Fruit fly (Drosophila melanogaster) whole organism, embryonic: ENCODE data around the gene CG17344.

Experiments used
- Antp ChIP-seq: fragments of 200-800 bp; sonication (Bioruptor generic); optimal IDR thresholded peaks from 3 replicates; lab custom pipeline; 2016; ENCODE audit warnings: missing biosample characterization, missing genetic modification characterization
- Asciz ChIP-seq: fragments of 200-800 bp; sonication (Bioruptor generic); optimal IDR thresholded peaks from 2 replicates; lab custom pipeline; 2017; ENCODE audit warnings: missing biosample characterization, mild to moderate bottlenecking, missing genetic modification characterization, missing genetic modification reagents
- CG10274 ChIP-seq: fragments of 200-800 bp; sonication (Bioruptor generic); optimal IDR thresholded peaks from 3 replicates; lab custom pipeline; 2017; ENCODE audit warnings: missing biosample characterization, mild to moderate bottlenecking, missing genetic modification characterization
- CG10431 ChIP-seq: fragments of 200-800 bp; sonication (Bioruptor generic); optimal IDR thresholded peaks from 3 replicates; lab custom pipeline; 2018; ENCODE audit warnings: missing biosample characterization, mild to moderate bottlenecking, missing genetic modification characterization
- CG10462 ChIP-seq: fragments of 200-800 bp; sonication (Bioruptor generic); optimal IDR thresholded peaks from 2 replicates; lab custom pipeline; 2016; ENCODE audit warnings: missing biosample characterization, missing genetic modification characterization
- CG12219 ChIP-seq: fragments of 200-800 bp; sonication (Bioruptor generic); optimal IDR thresholded peaks from 3 replicates; lab custom pipeline; 2018; ENCODE audit warnings: missing biosample characterization, mild to moderate bottlenecking, missing genetic modification characterization
- CG12659 ChIP-seq: fragments of 200-800 bp; sonication (Bioruptor generic); optimal IDR thresholded peaks from 3 replicates; lab custom pipeline; 2017; ENCODE audit warnings: mild to moderate bottlenecking, missing biosample characterization, missing genetic modification reagents, missing genetic modification characterization
- CG12744 ChIP-seq: fragments of 200-800 bp; sonication (Bioruptor generic); optimal IDR thresholded peaks from 2 replicates; lab custom pipeline; 2016; ENCODE audit warnings: missing biosample characterization, missing genetic modification characterization
- CG12769 ChIP-seq: fragments of 200-800 bp; sonication (Bioruptor generic); optimal IDR thresholded peaks from 2 replicates; lab custom pipeline; 2019; ENCODE audit warnings: missing biosample characterization, mild to moderate bottlenecking, missing genetic modification characterization, moderate library complexity
- CG14050 ChIP-seq: fragments of 200-800 bp; sonication (Bioruptor generic); IDR thresholded peaks from 3 replicates; pipeline ENCODE4 v1.3.6; 2022; ENCODE audit warnings: missing biosample characterization, missing genetic modification characterization
- CG14710 ChIP-seq: fragments of 200-800 bp; sonication (Bioruptor generic); optimal IDR thresholded peaks from 3 replicates; lab custom pipeline; 2019; ENCODE audit warnings: missing biosample characterization, mild to moderate bottlenecking, missing genetic modification characterization, moderate library complexity
- CG14860 ChIP-seq: fragments of 200-800 bp; sonication (Bioruptor generic); IDR thresholded peaks from 3 replicates; pipeline ENCODE4 v1.3.6; 2022; ENCODE audit warnings: missing biosample characterization, missing genetic modification characterization; ENCODE audit not compliant: partially characterized antibody
- CG15479 ChIP-seq: fragments of 200-800 bp; sonication (Bioruptor generic); optimal IDR thresholded peaks from 3 replicates; lab custom pipeline; 2019; ENCODE audit warnings: missing biosample characterization, mild to moderate bottlenecking, missing genetic modification characterization, moderate library complexity
- CG17829 ChIP-seq: fragments of 200-800 bp; optimal IDR thresholded peaks from 2 replicates; lab custom pipeline; 2019; ENCODE audit warnings: missing biosample characterization, mild to moderate bottlenecking, missing genetic modification characterization, moderate library complexity
- CG18619 ChIP-seq: fragments of 200-800 bp; sonication (Bioruptor generic); optimal IDR thresholded peaks from 3 replicates; lab custom pipeline; 2017; ENCODE audit warnings: missing biosample characterization, mild to moderate bottlenecking, missing genetic modification characterization
- CG2202 ChIP-seq: fragments of 200-800 bp; sonication (Bioruptor generic); optimal IDR thresholded peaks from 2 replicates; lab custom pipeline; 2018; ENCODE audit warnings: missing biosample characterization, mild to moderate bottlenecking, missing genetic modification characterization
- CG31224 ChIP-seq: fragments of 200-800 bp; sonication (Bioruptor generic); IDR thresholded peaks from 2 replicates; pipeline ENCODE4 v1.3.6; 2022; ENCODE audit warnings: missing biosample characterization, missing genetic modification characterization
- CG31441 ChIP-seq: fragments of 200-800 bp; sonication (Bioruptor generic); IDR thresholded peaks from 2 replicates; pipeline ENCODE4 v1.3.6; 2022; ENCODE audit warnings: missing biosample characterization, missing genetic modification characterization
- CG32532 ChIP-seq: fragments of 200-800 bp; sonication (Bioruptor generic); IDR thresholded peaks from 2 replicates; pipeline ENCODE4 v1.3.6; 2022; ENCODE audit warnings: missing biosample characterization, missing genetic modification characterization
- CG3847 ChIP-seq: fragments of 200-800 bp; sonication (Bioruptor generic); IDR thresholded peaks from 2 replicates; pipeline ENCODE4 v1.3.6; 2022; ENCODE audit warnings: missing biosample characterization, missing genetic modification characterization
- CG6765 ChIP-seq: fragments of 200-800 bp; sonication (Bioruptor generic); optimal IDR thresholded peaks from 3 replicates; lab custom pipeline; 2017; ENCODE audit warnings: missing biosample characterization, mild to moderate bottlenecking, missing genetic modification characterization
- CG7357 ChIP-seq: fragments of 200-800 bp; sonication (Bioruptor generic); IDR thresholded peaks from 3 replicates; pipeline ENCODE4 v1.3.6; 2022; ENCODE audit warnings: missing biosample characterization, missing genetic modification characterization
- CG7987 ChIP-seq: fragments of 200-800 bp; sonication (Bioruptor generic); optimal IDR thresholded peaks from 2 replicates; lab custom pipeline; 2018; ENCODE audit warnings: missing biosample characterization, mild to moderate bottlenecking, missing genetic modification characterization, moderate library complexity
- CG9215 ChIP-seq: fragments of 200-800 bp; sonication (Bioruptor generic); IDR thresholded peaks from 2 replicates; pipeline ENCODE4 v1.3.6; 2022; ENCODE audit warnings: missing biosample characterization, missing genetic modification characterization
- CG9437 ChIP-seq: fragments of 200-800 bp; sonication (Bioruptor generic); optimal IDR thresholded peaks from 2 replicates; lab custom pipeline; 2018; ENCODE audit warnings: missing biosample characterization, mild to moderate bottlenecking, missing genetic modification characterization
- Camta ChIP-seq: fragments of 200-800 bp; sonication (Bioruptor generic); optimal IDR thresholded peaks from 2 replicates; lab custom pipeline; 2016; ENCODE audit warnings: missing biosample characterization, missing genetic modification characterization
- Fer1 ChIP-seq: fragments of 200-800 bp; sonication (Bioruptor generic); optimal IDR thresholded peaks from 2 replicates; lab custom pipeline; 2017; ENCODE audit warnings: missing biosample characterization, mild to moderate bottlenecking, missing genetic modification characterization
- Lpt ChIP-seq: fragments of >200 bp; optimal IDR thresholded peaks from 2 replicates; lab custom pipeline; 2018; ENCODE audit warnings: missing biosample characterization, missing genetic modification characterization
- Med ChIP-seq: fragments of 200-800 bp; sonication (Bioruptor generic); peaks from one replicate; lab custom pipeline; 2016; ENCODE audit warnings: missing biosample characterization, missing genetic modification characterization, mild to moderate bottlenecking, inconsistent platforms, moderate library complexity
- Meics ChIP-seq: fragments of 200-800 bp; sonication (Bioruptor generic); optimal IDR thresholded peaks from 2 replicates; lab custom pipeline; 2017; ENCODE audit warnings: missing biosample characterization, mild to moderate bottlenecking, missing genetic modification characterization
- Nf-YC ChIP-seq: fragments of 200-800 bp; optimal IDR thresholded peaks from 3 replicates; lab custom pipeline; 2019; ENCODE audit warnings: missing biosample characterization, mild to moderate bottlenecking, missing genetic modification characterization, moderate library complexity
- Six4 ChIP-seq: fragments of 200-800 bp; sonication (Bioruptor generic); optimal IDR thresholded peaks from 2 replicates; lab custom pipeline; 2016; ENCODE audit warnings: missing biosample characterization, missing genetic modification characterization
- Trl ChIP-seq, 3 experiments: fragments of >200 bp in 2 of 3; fragments of 200-800 bp in 1 of 3; sonication (Bioruptor generic) in 1 of 3; optimal IDR thresholded peaks; 2 replicates in 1 of 3; 3 replicates in 2 of 3; lab custom pipeline; 2016 to 2017; ENCODE audit warnings: missing biosample characterization in 1 of 3, missing genetic modification characterization in 1 of 3
- amos ChIP-seq: fragments of 200-800 bp; sonication (Bioruptor generic); IDR thresholded peaks from 2 replicates; pipeline ENCODE4 v1.3.6; 2022; ENCODE audit warnings: missing biosample characterization, missing genetic modification characterization; ENCODE audit not compliant: partially characterized antibody
- fd102C ChIP-seq: fragments of 200-800 bp; sonication (Bioruptor generic); optimal IDR thresholded peaks from 2 replicates; lab custom pipeline; 2018; ENCODE audit warnings: missing biosample characterization, mild to moderate bottlenecking, missing genetic modification characterization, moderate library complexity
- fd64A ChIP-seq: fragments of 200-800 bp; sonication (Bioruptor generic); optimal IDR thresholded peaks from 3 replicates; lab custom pipeline; 2018; ENCODE audit warnings: missing biosample characterization, mild to moderate bottlenecking, missing genetic modification characterization
- grn ChIP-seq: fragments of 200-800 bp; sonication (Bioruptor generic); optimal IDR thresholded peaks from 3 replicates; lab custom pipeline; 2017; ENCODE audit warnings: missing biosample characterization, missing genetic modification characterization
- hkb ChIP-seq, 2 experiments: fragments of 200-800 bp in 1 of 2; fragments of >200 bp in 1 of 2; sonication (Bioruptor generic) in 1 of 2; IDR thresholded peaks in 1 of 2; optimal IDR thresholded peaks in 1 of 2; 2 replicates each; pipeline versions ENCODE4 v1.3.6 to Lab custom; 2017 to 2022; ENCODE audit warnings: missing biosample characterization in 1 of 2, missing genetic modification characterization in 1 of 2
- inv ChIP-seq: fragments of 200-800 bp; sonication (Bioruptor generic); IDR thresholded peaks from 2 replicates; pipeline ENCODE4 v1.3.6; 2022; ENCODE audit warnings: missing biosample characterization, missing genetic modification characterization; ENCODE audit not compliant: partially characterized antibody
- pfk ChIP-seq: fragments of 200-800 bp; sonication (Bioruptor generic); optimal IDR thresholded peaks from 2 replicates; lab custom pipeline; 2018; ENCODE audit warnings: missing biosample characterization, mild to moderate bottlenecking, missing genetic modification characterization, moderate library complexity
- prd ChIP-seq, 3 experiments: fragments of >200 bp in 2 of 3; fragments of 200-800 bp in 1 of 3; sonication (Bioruptor generic) in 1 of 3; optimal IDR thresholded peaks in 2 of 3; IDR thresholded peaks in 1 of 3; 2 replicates in 2 of 3; 3 replicates in 1 of 3; pipeline versions ENCODE4 v1.3.6 to Lab custom; 2017 to 2022; ENCODE audit warnings: missing biosample characterization in 1 of 3, missing genetic modification characterization in 1 of 3
- sens ChIP-seq: fragments of 200-800 bp; sonication (Bioruptor generic); peaks from one replicate; lab custom pipeline; 2016; ENCODE audit warnings: missing biosample characterization, missing genetic modification characterization
- sima ChIP-seq: fragments of 200-800 bp; sonication (Bioruptor generic); optimal IDR thresholded peaks from 2 replicates; lab custom pipeline; 2016; ENCODE audit warnings: missing biosample characterization, missing genetic modification characterization
- tup ChIP-seq: fragments of 200-800 bp; sonication (Bioruptor generic); optimal IDR thresholded peaks from 2 replicates; lab custom pipeline; 2016; ENCODE audit warnings: missing biosample characterization, mild to moderate bottlenecking, missing genetic modification characterization, moderate library complexity
- twi ChIP-seq: fragments of 200-800 bp; optimal IDR thresholded peaks from 2 replicates; lab custom pipeline; 2019; ENCODE audit warnings: missing biosample characterization, mild to moderate bottlenecking, missing genetic modification characterization, moderate library complexity
- unpg ChIP-seq: fragments of 200-800 bp; sonication (Bioruptor generic); optimal IDR thresholded peaks from 3 replicates; lab custom pipeline; 2018; ENCODE audit warnings: missing biosample characterization, mild to moderate bottlenecking, missing genetic modification characterization, moderate library complexity
- vnd ChIP-seq: fragments of 200-800 bp; sonication (Bioruptor generic); IDR thresholded peaks from 3 replicates; pipeline ENCODE4 v1.3.6; 2022; ENCODE audit warnings: missing biosample characterization, missing genetic modification characterization; ENCODE audit not compliant: partially characterized antibody
- yki ChIP-seq: fragments of >200 bp; optimal IDR thresholded peaks from 3 replicates; lab custom pipeline; 2018

Gene CG17344

dm6 chr2L:19131905-19132402 lies 30.1 kb downstream of the CG17344 start, which contains the start of the genes AsnRS and DCTN6-p27 (continued):
- TF ChIP-seq twi (tag; lab: Kevin White, UChicago): peak; percentile 40
- no peak for TF ChIP-seq CG12769
- no peak for TF ChIP-seq CG10431 (GFP tag; lab: Kevin White, UChicago)
- no peak for TF ChIP-seq grn (GFP tag; lab: Kevin White, UChicago)
- peak; percentile 95 for TF ChIP-seq Med (GFP tag; lab: Kevin White, UChicago)
- TF ChIP-seq CG3847: peak; percentile 63
- TF ChIP-seq Antp (GFP tag; lab: Kevin White, UChicago): peak; percentile 40
- TF ChIP-seq CG10274 (GFP tag; lab: Kevin White, UChicago): no peak
- no peak for TF ChIP-seq CG15479 (GFP tag; lab: Kevin White, UChicago)
- TF ChIP-seq fd64A (GFP tag; lab: Kevin White, UChicago): no peak
- TF ChIP-seq vnd (GFP tag; lab: Robert Waterston, UW): peak; percentile 70
- TF ChIP-seq pfk: peak; percentile 8
- peak; percentile 70 for TF ChIP-seq CG31441 (GFP tag; lab: Robert Waterston, UW)
- TF ChIP-seq CG7987 (GFP tag; lab: Kevin White, UChicago): peak; percentile 50
- peak; percentile 31; the same call in 2 of the 3 replicates for TF ChIP-seq CG14050
- no peak for TF ChIP-seq Trl (optimal IDR thresholded peaks at IDR 0.05; lab: Kevin White, UChicago)
- TF ChIP-seq Trl (GFP tag; optimal IDR thresholded peaks at IDR 0.05; lab: Kevin White, UChicago): peak; percentile 57
- TF ChIP-seq CG10462 (GFP tag; lab: Kevin White, UChicago): peak; percentile 56
- peak; percentile 68 for TF ChIP-seq Nf-YC (tag; lab: Kevin White, UChicago)
- TF ChIP-seq CG9215 (GFP tag; lab: Robert Waterston, UW): no peak
- peak; percentile 30 for TF ChIP-seq CG2202
- peak; percentile 80 for TF ChIP-seq CG32532
- peak; percentile 63 for TF ChIP-seq tup (GFP tag; lab: Kevin White, UChicago)
- TF ChIP-seq Six4: peak; percentile 57
- peak; percentile 39; the same call in 1 of the 2 replicates for TF ChIP-seq CG31224 (GFP tag; lab: Robert Waterston, UW)
- TF ChIP-seq hkb (optimal IDR thresholded peaks at IDR 0.05; lab: Kevin White, UChicago): no peak
- peak; percentile 55 for TF ChIP-seq hkb (GFP tag; IDR thresholded peaks at IDR 0.05; lab: Robert Waterston, UW)
- TF ChIP-seq prd (optimal IDR thresholded peaks at IDR 0.05; lab: Kevin White, UChicago): no peak
- TF ChIP-seq prd (GFP tag; IDR thresholded peaks at IDR 0.05; lab: Robert Waterston, UW): peak; percentile 66
- TF ChIP-seq CG7357 (GFP tag; lab: Robert Waterston, UW): 0 out of 3 replicates have a peak, but pooled peaks have one; percentile 15
- TF ChIP-seq sima (GFP tag; lab: Kevin White, UChicago): no peak
- peak; percentile 74 for TF ChIP-seq Camta (GFP tag; lab: Kevin White, UChicago)
- TF ChIP-seq Asciz (GFP tag; lab: Kevin White, UChicago): no peak
- TF ChIP-seq CG9437 (GFP tag; lab: Kevin White, UChicago): peak; percentile 67
- no peak for TF ChIP-seq CG6765 (GFP tag; lab: Kevin White, UChicago)
- no peak for TF ChIP-seq CG12219 (GFP tag; lab: Kevin White, UChicago)
- TF ChIP-seq CG17829 (tag; lab: Kevin White, UChicago): peak; percentile 70
- TF ChIP-seq fd102C: peak; percentile 2
- TF ChIP-seq CG18619 (GFP tag; lab: Kevin White, UChicago): peak; percentile 38
- TF ChIP-seq unpg (GFP tag; lab: Kevin White, UChicago): peak; percentile 66
- TF ChIP-seq CG12659 (GFP tag; lab: Kevin White, UChicago): peak; percentile 78
- TF ChIP-seq inv (GFP tag; lab: Robert Waterston, UW): peak; percentile 73
- TF ChIP-seq Fer1 (GFP tag; lab: Kevin White, UChicago): peak; percentile 60
- peak; percentile 94 for TF ChIP-seq sens (GFP tag; lab: Kevin White, UChicago)
- TF ChIP-seq CG14710 (tag; lab: Kevin White, UChicago): peak; percentile 77
- peak; percentile 71; the same call in 2 of the 3 replicates for TF ChIP-seq CG14860
- no peak for TF ChIP-seq yki (lab: Kevin White, UChicago)
- peak; percentile 14 for TF ChIP-seq CG12744 (GFP tag; lab: Kevin White, UChicago)
- TF ChIP-seq amos (GFP tag; lab: Robert Waterston, UW): peak; percentile 70; the same call in 1 of the 2 replicates
- no peak for TF ChIP-seq Lpt (GFP tag; lab: Kevin White, UChicago)
- peak; percentile 65 for TF ChIP-seq Meics (GFP tag; lab: Kevin White, UChicago)
